Fruit fly (Drosophila melanogaster): ENCODE results near the gene CG13251.

The CG13251 gene

DNA sequence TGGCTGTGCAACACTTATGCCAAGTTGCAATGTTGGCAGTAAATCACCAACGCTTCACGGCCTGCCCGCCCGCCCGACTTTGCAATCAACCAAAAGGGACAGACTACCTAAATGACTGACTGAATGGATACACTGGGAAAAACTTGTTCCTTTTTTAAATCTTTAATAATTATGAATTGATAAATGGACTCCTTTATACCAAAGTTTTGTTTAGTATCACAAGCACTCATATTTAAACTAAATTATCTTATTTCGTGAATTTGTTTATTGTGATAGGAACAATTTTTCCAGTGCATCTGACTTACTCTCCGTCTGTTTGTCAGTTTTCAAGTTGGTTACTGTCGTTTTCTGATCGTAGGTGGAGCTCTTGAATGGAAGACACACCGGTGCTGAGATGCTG is 36.4 kb upstream of the CG13251 start (continued):
- TF ChIP-seq Neu2 (GFP tag; optimal IDR thresholded peaks at IDR 0.05; ENCODE audit: borderline replicate concordance): no peak
- TF ChIP-seq tup (GFP tag; optimal IDR thresholded peaks at IDR 0.05): no peak
- TF ChIP-seq ems (GFP tag; optimal IDR thresholded peaks at IDR 0.05): peak; percentile 13
- peak; percentile 40; the same call in 1 of the 2 replicates for TF ChIP-seq CG6689 (GFP tag; IDR thresholded peaks at IDR 0.05)
- peak; percentile 18 for TF ChIP-seq CG6813 (GFP tag; optimal IDR thresholded peaks at IDR 0.05)
- TF ChIP-seq lab (GFP tag; optimal IDR thresholded peaks at IDR 0.05): peak; percentile 45
- no peak for TF ChIP-seq CG10565 (GFP tag; optimal IDR thresholded peaks at IDR 0.05)
- no peak for TF ChIP-seq D19B (GFP tag; optimal IDR thresholded peaks at IDR 0.05)
- no peak for TF ChIP-seq CG8944 (GFP tag; optimal IDR thresholded peaks at IDR 0.05)
- peak; percentile 25 for TF ChIP-seq Spps (tag; optimal IDR thresholded peaks at IDR 0.05)
- TF ChIP-seq CG6272 (GFP tag; IDR thresholded peaks at IDR 0.05): no peak
- TF ChIP-seq CG11093 (GFP tag; IDR thresholded peaks at IDR 0.05): no peak
- TF ChIP-seq Dref (GFP tag; IDR thresholded peaks at IDR 0.05): no peak
- TF ChIP-seq ttk (GFP tag; IDR thresholded peaks at IDR 0.05): peak; percentile 48
- no peak for TF ChIP-seq ab (GFP tag; optimal IDR thresholded peaks at IDR 0.05)
- TF ChIP-seq CG17186 (GFP tag; optimal IDR thresholded peaks at IDR 0.05): no peak
- no peak for TF ChIP-seq CG12071 (GFP tag; optimal IDR thresholded peaks at IDR 0.05)
- peak; percentile 93 for TF ChIP-seq zen (tag; optimal IDR thresholded peaks at IDR 0.05)
- no peak for TF ChIP-seq cwo (GFP tag; optimal IDR thresholded peaks at IDR 0.05)
- no peak for TF ChIP-seq CG13894 (tag; optimal IDR thresholded peaks at IDR 0.05)
- TF ChIP-seq CG15479 (GFP tag; optimal IDR thresholded peaks at IDR 0.05): peak; percentile 3
- TF ChIP-seq BtbVII (GFP tag; optimal IDR thresholded peaks at IDR 0.05): no peak
- TF ChIP-seq Max (GFP tag; optimal IDR thresholded peaks at IDR 0.05): no peak
- peak; percentile 25; the same call in 1 of the 2 replicates for TF ChIP-seq klu (GFP tag; IDR thresholded peaks at IDR 0.05)
- peak; percentile 41 for TF ChIP-seq Xbp1 (GFP tag; optimal IDR thresholded peaks at IDR 0.05)
- no peak for TF ChIP-seq CG33213 (GFP tag; optimal IDR thresholded peaks at IDR 0.05)
- TF ChIP-seq gsb-n (tag; optimal IDR thresholded peaks at IDR 0.05): peak; percentile 14
- no peak for TF ChIP-seq CG16813 (GFP tag; IDR thresholded peaks at IDR 0.05; ENCODE audit: partially characterized antibody)
- peak; percentile 57 to 66 for TF ChIP-seq bsh (GFP tag; optimal IDR thresholded peaks at IDR 0.05)
- no peak for TF ChIP-seq gcm2 (GFP tag; optimal IDR thresholded peaks at IDR 0.05)
- TF ChIP-seq unc-4 (GFP tag; IDR thresholded peaks at IDR 0.05; ENCODE audit: partially characterized antibody): no peak
- TF ChIP-seq Usf (GFP tag; optimal IDR thresholded peaks at IDR 0.05): no peak
- TF ChIP-seq schlank (tag; optimal IDR thresholded peaks at IDR 0.05): no peak
- no peak for TF ChIP-seq pzg (GFP tag; optimal IDR thresholded peaks at IDR 0.05)
- TF ChIP-seq CG12155 (GFP tag; optimal IDR thresholded peaks at IDR 0.05): no peak
- no peak for TF ChIP-seq TFAM (GFP tag; optimal IDR thresholded peaks at IDR 0.05)
- TF ChIP-seq CG32532 (GFP tag; IDR thresholded peaks at IDR 0.05): no peak
- TF ChIP-seq fd102C (GFP tag; optimal IDR thresholded peaks at IDR 0.05): peak; percentile 39
- no peak for TF ChIP-seq HLHmδ (GFP tag; optimal IDR thresholded peaks at IDR 0.05)
- TF ChIP-seq ham (GFP tag; IDR thresholded peaks at IDR 0.05): no peak
- peak; percentile 29 for TF ChIP-seq D19A (tag; optimal IDR thresholded peaks at IDR 0.05)
- TF ChIP-seq Taf1 (GFP tag; IDR thresholded peaks at IDR 0.05): no peak
- TF ChIP-seq pnt (GFP tag; optimal IDR thresholded peaks at IDR 0.05): no peak
- no peak for TF ChIP-seq CG6175 (GFP tag; IDR thresholded peaks at IDR 0.05)
- TF ChIP-seq CG10321 (GFP tag; IDR thresholded peaks at IDR 0.05): no peak
- no peak for TF ChIP-seq sna (GFP tag; IDR thresholded peaks at IDR 0.05; ENCODE audit: partially characterized antibody)
- peak; percentile 7 for TF ChIP-seq CG8089 (GFP tag; optimal IDR thresholded peaks at IDR 0.05)
- no peak for TF ChIP-seq fd64A (GFP tag; optimal IDR thresholded peaks at IDR 0.05)
- no peak for TF ChIP-seq p53 (GFP tag; optimal IDR thresholded peaks at IDR 0.05)
- peak; percentile 61 for TF ChIP-seq CG9727 (GFP tag; optimal IDR thresholded peaks at IDR 0.05)
